Fruit fly (Drosophila melanogaster) whole organism, adult: ENCODE measurements around the gene CG42709.

Experiments used
- CG11617 ChIP-seq: fragments of 200-800 bp; sonication (Bioruptor generic); optimal IDR thresholded peaks from 2 replicates; lab custom pipeline; 2017; ENCODE audit warnings: mild to moderate bottlenecking, missing biosample characterization, missing genetic modification reagents, missing genetic modification characterization
- CG33017 ChIP-seq: fragments of 200-800 bp; sonication (Bioruptor generic); optimal IDR thresholded peaks from 2 replicates; lab custom pipeline; 2018; ENCODE audit warnings: missing biosample characterization, mild to moderate bottlenecking, missing genetic modification characterization, moderate library complexity
- CG5204 ChIP-seq: fragments of 200-800 bp; sonication (Bioruptor generic); optimal IDR thresholded peaks from 2 replicates; lab custom pipeline; 2016; ENCODE audit warnings: missing biosample characterization, missing genetic modification characterization
- CG7045 ChIP-seq: fragments of 200-800 bp; sonication (Bioruptor generic); optimal IDR thresholded peaks from 2 replicates; lab custom pipeline; 2017; ENCODE audit warnings: missing biosample characterization, mild to moderate bottlenecking, missing genetic modification characterization
- Clk ChIP-seq: fragments of 200-800 bp; sonication (Bioruptor generic); optimal IDR thresholded peaks from 2 replicates; lab custom pipeline; 2017; ENCODE audit warnings: missing biosample characterization, missing genetic modification characterization
- Crg-1 ChIP-seq: fragments of 200-800 bp; sonication (Bioruptor generic); optimal IDR thresholded peaks from 2 replicates; lab custom pipeline; 2016; ENCODE audit warnings: missing biosample characterization, missing genetic modification characterization
- Hr96 ChIP-seq: fragments of 200-800 bp; sonication (Bioruptor generic); optimal IDR thresholded peaks from 2 replicates; lab custom pipeline; 2016; ENCODE audit warnings: missing biosample characterization, missing genetic modification characterization
- Mnt ChIP-seq: fragments of 200-800 bp; sonication (Bioruptor generic); optimal IDR thresholded peaks from 2 replicates; lab custom pipeline; 2016; ENCODE audit warnings: missing biosample characterization, mild to moderate bottlenecking, missing genetic modification characterization
- bab1 ChIP-seq: fragments of 200-800 bp; sonication (Bioruptor generic); optimal IDR thresholded peaks from 3 replicates; lab custom pipeline; 2019; ENCODE audit warnings: missing biosample characterization, mild to moderate bottlenecking, missing genetic modification characterization, moderate library complexity
- cic ChIP-seq: fragments of 200-800 bp; sonication (Bioruptor generic); optimal IDR thresholded peaks from 2 replicates; lab custom pipeline; 2017; ENCODE audit warnings: missing biosample characterization, mild to moderate bottlenecking, missing genetic modification characterization, moderate library complexity
- cnc ChIP-seq, 2 experiments: fragments of >200 bp; optimal IDR thresholded peaks; 2 replicates each; lab custom pipeline; 2017
- kay ChIP-seq: fragments of 200-800 bp; sonication (Bioruptor generic); peaks from one replicate; lab custom pipeline; 2016; ENCODE audit warnings: missing biosample characterization, missing genetic modification characterization, borderline replicate concordance
- ovo ChIP-seq: fragments of 200-800 bp; sonication (Bioruptor generic); optimal IDR thresholded peaks from 2 replicates; lab custom pipeline; 2016; ENCODE audit warnings: missing biosample characterization, missing genetic modification characterization
- toe ChIP-seq: fragments of 200-800 bp; sonication (Bioruptor generic); optimal IDR thresholded peaks from 2 replicates; lab custom pipeline; 2016; ENCODE audit warnings: missing biosample characterization, missing genetic modification characterization

DNA sequence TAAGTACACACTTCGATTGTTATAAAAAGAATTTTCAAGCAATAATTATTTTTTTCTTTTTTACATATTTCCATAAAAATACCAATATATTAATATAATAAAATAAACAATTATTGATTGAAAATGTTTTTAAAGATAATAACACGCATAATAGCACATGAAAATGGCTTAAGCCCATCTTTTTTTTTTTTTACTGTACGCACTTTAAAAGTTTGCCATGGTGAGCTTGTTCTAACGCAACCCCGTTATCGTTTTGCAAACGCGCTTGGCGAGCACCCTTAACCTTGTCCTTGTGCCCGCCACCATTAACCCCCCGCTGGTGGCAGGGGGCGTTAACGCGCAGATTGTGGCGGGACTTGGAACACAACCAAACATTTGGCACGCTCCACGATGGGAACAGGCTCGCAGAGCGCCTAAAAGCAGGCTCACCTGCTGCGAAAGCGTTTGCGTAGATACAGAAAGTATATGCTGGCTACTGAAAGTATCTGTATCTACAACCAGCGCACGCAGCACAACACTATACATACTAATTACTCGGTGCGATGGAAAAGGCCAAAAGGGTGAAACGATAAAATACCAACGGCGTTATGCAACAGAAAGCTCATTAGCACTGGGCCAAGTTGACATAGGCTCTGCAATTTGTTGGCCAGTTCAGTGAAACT is 44.0 kb downstream of the CG42709 start:
- no peak for TF ChIP-seq Crg-1 (GFP tag; lab: Kevin White, UChicago)
- no peak for TF ChIP-seq Clk
- TF ChIP-seq toe (GFP tag; lab: Kevin White, UChicago), result no peak
- peak; percentile 82 for TF ChIP-seq kay
- TF ChIP-seq CG5204 (GFP tag; lab: Kevin White, UChicago), result no peak
- no peak for TF ChIP-seq ovo (GFP tag; lab: Kevin White, UChicago)
- TF ChIP-seq CG7045 (GFP tag; lab: Kevin White, UChicago), result no peak
- no peak for TF ChIP-seq Mnt (GFP tag; lab: Kevin White, UChicago)
- no peak for TF ChIP-seq CG33017
- TF ChIP-seq bab1 (GFP tag; lab: Kevin White, UChicago), result no peak
- TF ChIP-seq CG11617 (GFP tag; lab: Kevin White, UChicago), result no peak
- no peak for TF ChIP-seq cnc (optimal IDR thresholded peaks at IDR 0.05; lab: Kevin White, UChicago)
- no peak for TF ChIP-seq Hr96 (GFP tag; lab: Kevin White, UChicago)
- TF ChIP-seq cic, result no peak
